Worm (Caenorhabditis elegans): ENCODE measurements around the gene wdfy-2.

DNA sequence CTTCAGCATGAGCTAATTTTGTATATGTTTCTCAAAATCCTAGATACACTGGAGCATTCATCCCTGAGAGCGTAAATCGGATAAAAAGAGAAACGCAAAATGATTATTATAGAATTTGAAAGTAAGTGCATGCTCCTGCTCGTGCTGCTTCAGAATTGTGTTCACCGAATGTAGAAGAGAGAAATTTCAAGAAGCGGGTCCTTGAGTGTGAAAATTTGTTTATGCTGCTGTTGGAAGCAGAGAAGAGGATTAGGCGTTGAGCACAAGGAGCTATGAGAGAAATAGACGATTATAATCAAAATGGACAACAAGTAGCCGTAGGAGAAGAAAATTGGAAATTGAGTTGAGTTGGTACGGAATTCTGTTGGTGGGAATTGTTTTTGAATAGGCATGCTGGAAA lies 8.0 kb upstream of the wdfy-2 start:
- TF ChIP-seq med-1 (GFP tag; optimal IDR thresholded peaks at IDR 0.05; ENCODE audit: insufficient read depth): no peak
- no peak for TF ChIP-seq T22C8.4 (GFP tag; IDR thresholded peaks at IDR 0.05)
- TF ChIP-seq cog-1 (tag; optimal IDR thresholded peaks at IDR 0.05): no peak
- TF ChIP-seq ztf-23 (GFP tag; IDR thresholded peaks at IDR 0.05): no peak
